Fruit fly (Drosophila melanogaster) whole organism, prepupa: ENCODE measurements around the gene CG15022.

Source experiments
- Blimp-1 ChIP-seq: fragments of 200-800 bp; sonication (Bioruptor generic); optimal IDR thresholded peaks from 3 replicates; lab custom pipeline; 2017; ENCODE audit warnings: missing biosample characterization, missing genetic modification characterization, mild to moderate bottlenecking, moderate library complexity, missing genetic modification reagents
- CG10631 ChIP-seq: fragments of 200-800 bp; sonication (Bioruptor generic); optimal IDR thresholded peaks from 2 replicates; lab custom pipeline; 2016; ENCODE audit warnings: missing biosample characterization, missing genetic modification characterization
- CG10669 ChIP-seq: fragments of 200-800 bp; sonication (Bioruptor generic); optimal IDR thresholded peaks from 3 replicates; lab custom pipeline; 2018; ENCODE audit warnings: missing biosample characterization, mild to moderate bottlenecking, missing genetic modification characterization, moderate library complexity
- CG11762 ChIP-seq: fragments of 200-800 bp; sonication (Bioruptor generic); optimal IDR thresholded peaks from 3 replicates; lab custom pipeline; 2016; ENCODE audit warnings: missing biosample characterization, missing genetic modification characterization; ENCODE audit not compliant: insufficient read depth
- CG15336 ChIP-seq: fragments of 200-800 bp; sonication (Bioruptor generic); IDR thresholded peaks from 2 replicates; pipeline ENCODE4 v1.3.6; 2022; ENCODE audit warnings: missing biosample characterization, missing genetic modification characterization
- CG1621 ChIP-seq: fragments of 200-800 bp; sonication (Bioruptor generic); optimal IDR thresholded peaks from 3 replicates; lab custom pipeline; 2018; ENCODE audit warnings: missing biosample characterization, mild to moderate bottlenecking, missing genetic modification characterization
- CG16779 ChIP-seq: fragments of 200-800 bp; sonication (Bioruptor generic); optimal IDR thresholded peaks from 3 replicates; lab custom pipeline; 2017; ENCODE audit warnings: missing biosample characterization, mild to moderate bottlenecking, missing genetic modification characterization
- CG3032 ChIP-seq: fragments of 200-800 bp; optimal IDR thresholded peaks from 2 replicates; lab custom pipeline; 2019; ENCODE audit warnings: missing biosample characterization, mild to moderate bottlenecking, missing genetic modification characterization, moderate library complexity
- CG31627 ChIP-seq: fragments of 200-800 bp; sonication (Bioruptor generic); optimal IDR thresholded peaks from 3 replicates; lab custom pipeline; 2016; ENCODE audit warnings: missing biosample characterization, missing genetic modification characterization
- CG3919 ChIP-seq: fragments of 200-800 bp; sonication (Bioruptor generic); optimal IDR thresholded peaks from 3 replicates; lab custom pipeline; 2016; ENCODE audit warnings: missing biosample characterization, missing genetic modification characterization
- CG6276 ChIP-seq: fragments of 200-800 bp; sonication (Bioruptor generic); optimal IDR thresholded peaks from 2 replicates; lab custom pipeline; 2017; ENCODE audit warnings: missing biosample characterization, mild to moderate bottlenecking, missing genetic modification characterization
- CG6808 ChIP-seq: fragments of 200-800 bp; sonication (Bioruptor generic); optimal IDR thresholded peaks from 3 replicates; lab custom pipeline; 2017; ENCODE audit warnings: missing biosample characterization, missing genetic modification characterization, mild to moderate bottlenecking, moderate library complexity, missing genetic modification reagents
- CG6854 ChIP-seq: fragments of 200-800 bp; sonication (Bioruptor generic); optimal IDR thresholded peaks from 2 replicates; lab custom pipeline; 2017; ENCODE audit warnings: missing biosample characterization, mild to moderate bottlenecking, missing genetic modification characterization
- CG7368 ChIP-seq: fragments of 200-800 bp; sonication (Bioruptor generic); optimal IDR thresholded peaks from 3 replicates; lab custom pipeline; 2016; ENCODE audit warnings: missing biosample characterization, missing genetic modification characterization
- CG8119 ChIP-seq: fragments of 200-800 bp; sonication (Bioruptor generic); IDR thresholded peaks from 3 replicates; pipeline ENCODE4 v1.3.6; 2022; ENCODE audit warnings: missing biosample characterization, missing genetic modification characterization
- CG8632 ChIP-seq: fragments of 200-800 bp; sonication (Bioruptor generic); optimal IDR thresholded peaks from 3 replicates; lab custom pipeline; 2016; ENCODE audit warnings: missing biosample characterization, missing genetic modification characterization
- CG9139 ChIP-seq: fragments of 200-800 bp; sonication (Bioruptor generic); optimal IDR thresholded peaks from 3 replicates; lab custom pipeline; 2017; ENCODE audit warnings: missing biosample characterization, mild to moderate bottlenecking, missing genetic modification characterization
- Eip75B ChIP-seq: fragments of 200-800 bp; sonication (Bioruptor generic); optimal IDR thresholded peaks from 3 replicates; lab custom pipeline; 2016; ENCODE audit warnings: missing biosample characterization, missing genetic modification characterization
- Eip93F ChIP-seq: fragments of 200-800 bp; sonication (Bioruptor generic); optimal IDR thresholded peaks from 2 replicates; lab custom pipeline; 2016; ENCODE audit warnings: missing biosample characterization, mild to moderate bottlenecking, missing genetic modification characterization
- Gug ChIP-seq: fragments of 200-800 bp; sonication (Bioruptor generic); IDR thresholded peaks from 2 replicates; pipeline ENCODE4 v1.3.6; 2022; ENCODE audit warnings: missing biosample characterization, missing genetic modification characterization
- Hr38 ChIP-seq: sonication (Bioruptor generic); optimal IDR thresholded peaks from 2 replicates; lab custom pipeline; 2016; ENCODE audit warnings: missing biosample characterization, missing genetic modification characterization
- Hr39 ChIP-seq: fragments of 200-800 bp; sonication (Bioruptor generic); optimal IDR thresholded peaks from 2 replicates; lab custom pipeline; 2016; ENCODE audit warnings: missing biosample characterization, missing genetic modification characterization
- Hr4 ChIP-seq: fragments of 200-800 bp; sonication (Bioruptor generic); optimal IDR thresholded peaks from 3 replicates; lab custom pipeline; 2016; ENCODE audit warnings: missing biosample characterization, missing genetic modification characterization
- Met ChIP-seq: fragments of 200-800 bp; sonication (Bioruptor generic); optimal IDR thresholded peaks from 3 replicates; lab custom pipeline; 2016; ENCODE audit warnings: missing biosample characterization, missing genetic modification characterization
- OdsH ChIP-seq: fragments of 200-800 bp; sonication (Bioruptor generic); optimal IDR thresholded peaks from 3 replicates; lab custom pipeline; 2016; ENCODE audit warnings: missing biosample characterization, missing genetic modification characterization
- Sox14 ChIP-seq: fragments of 200-800 bp; sonication (Bioruptor generic); optimal IDR thresholded peaks from 3 replicates; lab custom pipeline; 2016; ENCODE audit warnings: missing biosample characterization, missing genetic modification characterization
- Sox15 ChIP-seq: fragments of 200-800 bp; sonication (Bioruptor generic); optimal IDR thresholded peaks from 3 replicates; lab custom pipeline; 2016; ENCODE audit warnings: missing biosample characterization, missing genetic modification characterization
- acj6 ChIP-seq: fragments of 200-800 bp; sonication (Bioruptor generic); optimal IDR thresholded peaks from 3 replicates; lab custom pipeline; 2016; ENCODE audit warnings: missing biosample characterization, missing genetic modification characterization
- cyc ChIP-seq: fragments of 200-800 bp; sonication (Bioruptor generic); optimal IDR thresholded peaks from 3 replicates; lab custom pipeline; 2016; ENCODE audit warnings: missing biosample characterization, missing genetic modification characterization
- dsx ChIP-seq: fragments of 200-800 bp; optimal IDR thresholded peaks from 3 replicates; lab custom pipeline; 2019; ENCODE audit warnings: missing biosample characterization, mild to moderate bottlenecking, missing genetic modification characterization, moderate library complexity; ENCODE audit not compliant: poor library complexity, severe bottlenecking
- fd59A ChIP-seq: fragments of 200-800 bp; sonication (Bioruptor generic); optimal IDR thresholded peaks from 2 replicates; lab custom pipeline; 2017; ENCODE audit warnings: missing biosample characterization, mild to moderate bottlenecking, missing genetic modification characterization, missing genetic modification reagents
- fkh ChIP-seq: fragments of 200-800 bp; sonication (Bioruptor generic); optimal IDR thresholded peaks from 3 replicates; lab custom pipeline; 2017; ENCODE audit warnings: missing biosample characterization, mild to moderate bottlenecking, missing genetic modification characterization, moderate library complexity
- net ChIP-seq: fragments of 200-800 bp; sonication (Bioruptor generic); optimal IDR thresholded peaks from 3 replicates; lab custom pipeline; 2016; ENCODE audit warnings: missing biosample characterization, missing genetic modification characterization
- salr ChIP-seq, 2 experiments: fragments of 200-800 bp; sonication (Bioruptor generic); optimal IDR thresholded peaks; 3 replicates each; lab custom pipeline; 2016 to 2018; ENCODE audit warnings: missing biosample characterization in 2 of 2, missing genetic modification characterization in 2 of 2, mild to moderate bottlenecking in 1 of 2
- spab ChIP-seq: fragments of 200-800 bp; sonication (Bioruptor generic); optimal IDR thresholded peaks from 2 replicates; lab custom pipeline; 2017; ENCODE audit warnings: missing biosample characterization, mild to moderate bottlenecking, missing genetic modification characterization, missing genetic modification reagents
- ss ChIP-seq, 2 experiments: fragments of 200-800 bp; sonication (Bioruptor generic); optimal IDR thresholded peaks; 2 replicates in 1 of 2; 3 replicates in 1 of 2; lab custom pipeline; 2017 to 2018; ENCODE audit warnings: mild to moderate bottlenecking in 2 of 2, missing biosample characterization in 2 of 2, missing genetic modification characterization in 2 of 2, moderate library complexity in 1 of 2
- svp ChIP-seq: fragments of 200-800 bp; sonication (Bioruptor generic); peaks from one replicate; lab custom pipeline; 2016; ENCODE audit warnings: missing biosample characterization, missing genetic modification characterization

The CG15022 gene

dm6 chr3L:4494603-4495002 is 34.5 kb upstream of the CG15022 start (continued):
- TF ChIP-seq Eip93F (GFP tag; lab: Kevin White, UChicago) (peak; percentile 24), CG6276 (no peak), Sox15 (GFP tag; lab: Kevin White, UChicago) (peak; percentile 56), dsx (GFP tag; lab: Kevin White, UChicago) (peak; percentile 78), CG1621 (tag; lab: Kevin White, UChicago) (peak; percentile 83), cyc (peak; percentile 53), fd59A (GFP tag; lab: Kevin White, UChicago) (peak; percentile 79), CG31627 (peak; percentile 55), net (GFP tag; lab: Kevin White, UChicago) (peak; percentile 79), CG3919 (GFP tag; lab: Kevin White, UChicago) (peak; percentile 75), OdsH (GFP tag; lab: Kevin White, UChicago) (peak; percentile 80), svp (GFP tag; lab: Kevin White, UChicago) (peak; percentile 91), CG10631 (GFP tag; lab: Kevin White, UChicago) (peak; percentile 82), CG6854 (no peak), CG15336 (GFP tag; lab: Robert Waterston, UW) (peak; percentile 45; the same call in 1 of the 2 replicates), CG7368 (GFP tag; lab: Kevin White, UChicago) (peak; percentile 62), Hr39 (GFP tag; lab: Kevin White, UChicago) (peak; percentile 56), Eip75B (GFP tag; lab: Kevin White, UChicago) (peak; percentile 69), Sox14 (GFP tag; lab: Kevin White, UChicago) (peak; percentile 60), CG3032 (tag; lab: Kevin White, UChicago) (peak; percentile 84), CG8119 (GFP tag; lab: Robert Waterston, UW) (peak; percentile 59; the same call in 2 of the 3 replicates), Met (peak; percentile 79), Gug (GFP tag; lab: Robert Waterston, UW) (no peak), fkh (no peak), salr (GFP tag; optimal IDR thresholded peaks at IDR 0.05; lab: Kevin White, UChicago) (peak; percentile 55 to 72), CG8632 (GFP tag; lab: Kevin White, UChicago) (peak; percentile 87), CG6808 (GFP tag; lab: Kevin White, UChicago) (peak; percentile 82), spab (GFP tag; lab: Kevin White, UChicago) (peak; percentile 80), CG10669 (GFP tag; lab: Kevin White, UChicago) (peak; percentile 79), acj6 (GFP tag; lab: Kevin White, UChicago) (peak; percentile 83), CG9139 (GFP tag; lab: Kevin White, UChicago) (peak; percentile 76), Hr4 (peak; percentile 40), Hr38 (GFP tag; lab: Kevin White, UChicago) (no peak)

- TF ChIP-seq Blimp-1 (GFP tag; lab: Kevin White, UChicago) = peak; percentile 56
- TF ChIP-seq ss (GFP tag; optimal IDR thresholded peaks at IDR 0.05; lab: Kevin White, UChicago) = peak in 1 of 2 experiments; percentile 32
- no peak for TF ChIP-seq CG15336 (GFP tag; lab: Robert Waterston, UW)
These were observed 33.5 kb upstream of the CG15022 start for dm6 chr3L:4493609-4494008.

dm6 chr3L:4490702-4491243 is 30.7 kb upstream of the CG15022 start, which contains the start of gene CG13722:
Gene CG13722 (minus strand): TSS chr3L:4490963.
- TF ChIP-seq spab (GFP tag; lab: Kevin White, UChicago) = no peak
- TF ChIP-seq CG16779 = no peak
- no peak for TF ChIP-seq Hr4
- TF ChIP-seq ss (GFP tag; optimal IDR thresholded peaks at IDR 0.05; lab: Kevin White, UChicago) = peak; percentile 28 to 79
- TF ChIP-seq net (GFP tag; lab: Kevin White, UChicago) = no peak
- no peak for TF ChIP-seq CG11762 (GFP tag; lab: Kevin White, UChicago)
- no peak for TF ChIP-seq CG3032 (tag; lab: Kevin White, UChicago)
- TF ChIP-seq CG6854 = no peak
- TF ChIP-seq, all 60 proteins: peak for 1
